Worm (Caenorhabditis elegans) whole organism, late embryonic: ENCODE data around the gene dop-4.

ENCODE experiments used
- ama-1 ChIP-seq: fragments of 150-350 bp; optimal IDR thresholded peaks from 2 replicates; lab custom pipeline; 2014
- ceh-19 ChIP-seq: fragments of 200-800 bp; sonication (Bioruptor generic); optimal IDR thresholded peaks from 2 replicates; lab custom pipeline; 2018; ENCODE audit warnings: mild to moderate bottlenecking, missing genetic modification characterization, missing compliant biosample characterization
- ceh-6 ChIP-seq: fragments of 200-800 bp; sonication (Bioruptor generic); optimal IDR thresholded peaks from 2 replicates; lab custom pipeline; 2018; ENCODE audit warnings: mild to moderate bottlenecking, missing genetic modification characterization, missing compliant biosample characterization
- ets-4 ChIP-seq: sonication (generic microtip); optimal IDR thresholded peaks from 2 replicates; lab custom pipeline; 2016; ENCODE audit warnings: missing genetic modification characterization, missing compliant biosample characterization
- eyg-1 ChIP-seq: sonication (generic microtip); optimal IDR thresholded peaks from 2 replicates; lab custom pipeline; 2016; ENCODE audit warnings: missing genotype, missing genetic modification characterization, missing compliant biosample characterization
- fkh-10 ChIP-seq: fragments of 150-350 bp; optimal IDR thresholded peaks from 2 replicates; lab custom pipeline; 2014; ENCODE audit warnings: missing biosample characterization, missing genetic modification reagents, missing genetic modification characterization
- lim-6 ChIP-seq: sonication (generic microtip); optimal IDR thresholded peaks from 2 replicates; lab custom pipeline; 2016; ENCODE audit warnings: missing genetic modification characterization, missing compliant biosample characterization
- nfya-1 ChIP-seq: sonication (generic microtip); optimal IDR thresholded peaks from 2 replicates; lab custom pipeline; 2017; ENCODE audit warnings: missing genetic modification characterization, mild to moderate bottlenecking, missing compliant biosample characterization, antibody characterized with exemption, moderate library complexity
- nhr-232 ChIP-seq: sonication (generic microtip); optimal IDR thresholded peaks from 2 replicates; lab custom pipeline; 2016; ENCODE audit warnings: missing genetic modification characterization, missing compliant biosample characterization
- npax-4 ChIP-seq: sonication (generic microtip); optimal IDR thresholded peaks from 2 replicates; lab custom pipeline; 2016; ENCODE audit warnings: missing genetic modification characterization, missing compliant biosample characterization
- pha-2 ChIP-seq: sonication (generic microtip); optimal IDR thresholded peaks from 2 replicates; lab custom pipeline; 2017; ENCODE audit warnings: mild to moderate bottlenecking, missing genetic modification characterization, missing compliant biosample characterization
- pha-4 ChIP-seq: fragments of 150-350 bp; optimal IDR thresholded peaks from 2 replicates; lab custom pipeline; 2018; ENCODE audit warnings: missing biosample characterization, missing genetic modification reagents, missing genetic modification characterization
- tbx-7 ChIP-seq: sonication (generic microtip); optimal IDR thresholded peaks from 2 replicates; lab custom pipeline; 2016; ENCODE audit warnings: missing genotype, missing genetic modification characterization, missing compliant biosample characterization

DNA sequence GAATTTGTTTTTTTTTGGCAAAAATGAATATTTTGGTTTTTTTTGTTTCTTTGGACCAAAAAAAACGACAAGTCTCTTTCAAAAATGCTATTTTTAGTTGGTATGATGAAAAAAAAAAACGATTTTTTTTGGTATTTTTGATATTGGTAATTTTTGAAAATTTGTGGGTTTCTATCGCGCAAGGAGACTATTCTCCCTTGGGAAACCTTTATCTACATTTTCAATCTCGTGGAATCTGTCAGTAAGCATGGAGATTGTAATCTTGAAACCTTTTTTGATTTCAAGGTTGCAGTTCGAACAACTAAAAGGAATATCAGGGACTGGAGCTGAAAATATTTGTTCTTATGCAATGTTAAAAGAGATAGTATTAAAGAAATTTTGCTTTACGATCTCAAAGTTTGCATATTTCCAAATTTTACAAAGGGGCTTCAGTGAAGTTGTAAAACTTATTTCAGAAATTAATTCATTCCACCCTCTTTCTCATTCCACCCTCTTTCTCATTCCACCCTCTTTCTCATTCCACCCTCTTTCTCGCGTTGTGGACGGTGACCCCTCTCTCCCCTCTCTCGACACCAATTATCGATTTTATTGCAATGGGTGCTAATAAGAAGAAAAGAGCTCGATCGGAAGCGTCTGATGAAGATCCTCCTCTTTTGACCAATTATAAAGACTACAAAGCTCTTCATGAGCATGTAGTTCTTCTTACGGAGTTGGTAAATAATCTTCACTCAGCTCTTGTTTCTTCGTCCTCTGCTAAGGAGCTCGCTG, 44.0 kb downstream of the dop-4 start:
- TF ChIP-seq nfya-1 (no peak), pha-2 (tag; lab: Kevin White, UChicago) (no peak), ets-4 (tag; lab: Kevin White, UChicago) (no peak), ceh-6 (GFP tag; lab: Kevin White, UChicago) (no peak), fkh-10 (no peak), npax-4 (tag; lab: Kevin White, UChicago) (no peak), nhr-232 (tag; lab: Kevin White, UChicago) (no peak), ama-1 (lab: Kevin White, UChicago) (no peak), pha-4 (tag; lab: Kevin White, UChicago) (no peak), tbx-7 (tag; lab: Kevin White, UChicago) (no peak), lim-6 (tag; lab: Kevin White, UChicago) (no peak), ceh-19 (no peak), eyg-1 (tag; lab: Kevin White, UChicago) (no peak)
